Worm (Caenorhabditis elegans): ENCODE measurements around the gene clec-80.

ce11 chrIV:2817038-2817437, 6.5 kb upstream of the clec-80 start:
- no peak for TF ChIP-seq pat-9 (tag; optimal IDR thresholded peaks at IDR 0.05)
- no peak for TF ChIP-seq pha-2 (tag; optimal IDR thresholded peaks at IDR 0.05)
- no peak for TF ChIP-seq nhr-11 (tag; optimal IDR thresholded peaks at IDR 0.05)
- TF ChIP-seq madf-2 (tag; optimal IDR thresholded peaks at IDR 0.05) = no peak
- no peak for TF ChIP-seq elt-2 (tag; optimal IDR thresholded peaks at IDR 0.05)
- no peak for TF ChIP-seq ama-1 (optimal IDR thresholded peaks at IDR 0.05)
- TF ChIP-seq fkh-10 (GFP tag; optimal IDR thresholded peaks at IDR 0.05) = no peak
- no peak for TF ChIP-seq ceh-24 (tag; optimal IDR thresholded peaks at IDR 0.05)
- TF ChIP-seq ceh-2 (tag; optimal IDR thresholded peaks at IDR 0.05) = no peak
- TF ChIP-seq dmd-4 (tag; optimal IDR thresholded peaks at IDR 0.05; ENCODE audit: borderline replicate concordance) = no peak

Data from whole organism, late embryonic.